Worm (Caenorhabditis elegans) whole organism, L4 larva: Measurements from ENCODE around the gene B0303.14.
A peak's percentile ranks its signal among the peaks of the same experiment; 100 is the strongest.

Source experiments
- F26F4.8 ChIP-seq: fragments of 200-800 bp; sonication (Bioruptor generic); conservative IDR thresholded peaks from 2 replicates; pipeline ENCODE4 v1.3.6; 2022; ENCODE audit warnings: missing genetic modification characterization, missing compliant biosample characterization
- T20F7.1 ChIP-seq: fragments of 200-800 bp; sonication (Bioruptor generic); optimal IDR thresholded peaks from 2 replicates; lab custom pipeline; 2018; ENCODE audit warnings: mild to moderate bottlenecking, missing genetic modification characterization, missing compliant biosample characterization
- aly-2 ChIP-seq: sonication (generic microtip); optimal IDR thresholded peaks from 2 replicates; lab custom pipeline; 2018; ENCODE audit warnings: missing biosample characterization, missing genetic modification characterization
- ceh-28 ChIP-seq: fragments of 150-350 bp; optimal IDR thresholded peaks from 2 replicates; lab custom pipeline; 2014; ENCODE audit warnings: missing biosample characterization, missing genetic modification reagents, missing genetic modification characterization
- ceh-44 ChIP-seq: fragments of 200-800 bp; sonication (Bioruptor generic); IDR thresholded peaks from 2 replicates; pipeline ENCODE4 v1.3.6; 2022; ENCODE audit warnings: missing genetic modification reagents, missing genetic modification characterization, missing compliant biosample characterization
- ceh-62 ChIP-seq: sonication (generic microtip); optimal IDR thresholded peaks from 2 replicates; lab custom pipeline; 2017; ENCODE audit warnings: missing biosample characterization, missing genetic modification characterization
- daf-12 ChIP-seq: fragments of 150-350 bp; optimal IDR thresholded peaks from 2 replicates; lab custom pipeline; 2014; ENCODE audit warnings: missing biosample characterization, missing genetic modification reagents, missing genetic modification characterization
- daf-16 ChIP-seq, 3 experiments: sonication (generic microtip); optimal IDR thresholded peaks; 2 replicates each; lab custom pipeline; 2016 to 2017; ENCODE audit warnings: missing genetic modification characterization in 3 of 3, missing genetic modification reagents in 3 of 3, mild to moderate bottlenecking in 2 of 3, missing compliant biosample characterization in 2 of 3, missing biosample characterization in 1 of 3, moderate library complexity in 1 of 3
- dmd-6 ChIP-seq: fragments of 200-800 bp; sonication (Bioruptor generic); IDR thresholded peaks from 2 replicates; pipeline ENCODE4 v1.3.6; 2022; ENCODE audit warnings: missing genetic modification reagents, missing genetic modification characterization, missing compliant biosample characterization
- dpl-1 ChIP-seq: fragments of 150-350 bp; optimal IDR thresholded peaks from 2 replicates; lab custom pipeline; 2014; ENCODE audit warnings: missing biosample characterization, missing genetic modification reagents, missing genetic modification characterization
- dve-1 ChIP-seq: sonication (generic microtip); optimal IDR thresholded peaks from 2 replicates; lab custom pipeline; 2017; ENCODE audit warnings: antibody characterized with exemption, mild to moderate bottlenecking, missing genetic modification characterization, missing compliant biosample characterization; ENCODE audit not compliant: insufficient read depth
- hlh-11 ChIP-seq: fragments of 200-800 bp; sonication (Bioruptor generic); optimal IDR thresholded peaks from 2 replicates; lab custom pipeline; 2018; ENCODE audit warnings: mild to moderate bottlenecking, missing genetic modification characterization, missing compliant biosample characterization
- hlh-30 ChIP-seq: sonication (generic microtip); optimal IDR thresholded peaks from 2 replicates; lab custom pipeline; 2017; ENCODE audit warnings: antibody characterized with exemption, mild to moderate bottlenecking, missing genetic modification characterization, missing compliant biosample characterization; ENCODE audit not compliant: insufficient read depth
- hmg-1.1 ChIP-seq: fragments of 200-800 bp; sonication (Bioruptor generic); IDR thresholded peaks from 2 replicates; pipeline ENCODE4 v1.3.6; 2022; ENCODE audit warnings: missing genetic modification reagents, missing genetic modification characterization, missing compliant biosample characterization
- jun-1 ChIP-seq: fragments of 150-350 bp; optimal IDR thresholded peaks from 2 replicates; lab custom pipeline; 2014; ENCODE audit warnings: missing biosample characterization, missing genetic modification reagents, missing genetic modification characterization
- lin-15B ChIP-seq: fragments of 150-350 bp; sonication (generic microtip); optimal IDR thresholded peaks from 3 replicates; lab custom pipeline; 2014; ENCODE audit warnings: missing biosample characterization, missing genetic modification characterization
- lin-39 ChIP-seq: fragments of 150-350 bp; optimal IDR thresholded peaks from 2 replicates; lab custom pipeline; 2014; ENCODE audit warnings: missing biosample characterization, missing genetic modification reagents, missing genetic modification characterization
- lir-3 ChIP-seq: sonication (generic microtip); optimal IDR thresholded peaks from 2 replicates; lab custom pipeline; 2016; ENCODE audit warnings: mild to moderate bottlenecking, missing genetic modification characterization, missing compliant biosample characterization
- lsy-2 ChIP-seq, 2 experiments: fragments of 150-350 bp in 1 of 2; sonication (generic microtip) in 1 of 2; optimal IDR thresholded peaks; 2 replicates each; lab custom pipeline; 2014 to 2017; ENCODE audit warnings: missing biosample characterization in 2 of 2, missing genetic modification characterization in 2 of 2
- mdl-1 ChIP-seq, 2 experiments: fragments of 150-350 bp in 1 of 2; sonication (generic microtip) in 1 of 2; optimal IDR thresholded peaks; 2 replicates each; lab custom pipeline; 2014 to 2017; ENCODE audit warnings: missing biosample characterization in 2 of 2, missing genetic modification characterization in 2 of 2
- mep-1 ChIP-seq: fragments of 150-350 bp; sonication (generic microtip); optimal IDR thresholded peaks from 3 replicates; lab custom pipeline; 2014; ENCODE audit warnings: missing biosample characterization, missing genetic modification characterization
- mes-2 ChIP-seq: sonication (generic microtip); optimal IDR thresholded peaks from 2 replicates; lab custom pipeline; 2016; ENCODE audit warnings: missing genotype, mild to moderate bottlenecking, missing genetic modification characterization, missing compliant biosample characterization; ENCODE audit not compliant: poor library complexity, severe bottlenecking
- mxl-2 ChIP-seq: fragments of 200-800 bp; sonication (Bioruptor generic); conservative IDR thresholded peaks from 2 replicates; pipeline ENCODE4 v1.3.6; 2022; ENCODE audit warnings: missing genetic modification reagents, missing genetic modification characterization, missing compliant biosample characterization
- nhr-10 ChIP-seq: fragments of 150-350 bp; optimal IDR thresholded peaks from 2 replicates; lab custom pipeline; 2014; ENCODE audit warnings: missing biosample characterization, missing genetic modification characterization
- nhr-102 ChIP-seq: sonication (generic microtip); optimal IDR thresholded peaks from 2 replicates; lab custom pipeline; 2016; ENCODE audit warnings: mild to moderate bottlenecking, missing genetic modification characterization, moderate library complexity, missing compliant biosample characterization
- nhr-111 ChIP-seq: fragments of 200-800 bp; sonication (Bioruptor generic); optimal IDR thresholded peaks from 2 replicates; lab custom pipeline; 2018; ENCODE audit warnings: mild to moderate bottlenecking, missing genetic modification characterization, missing compliant biosample characterization
- nhr-237 ChIP-seq: sonication (generic microtip); optimal IDR thresholded peaks from 2 replicates; lab custom pipeline; 2017; ENCODE audit warnings: missing biosample characterization, missing genetic modification characterization
- nhr-28 ChIP-seq: fragments of 150-350 bp; optimal IDR thresholded peaks from 2 replicates; lab custom pipeline; 2014; ENCODE audit warnings: missing biosample characterization, missing genetic modification characterization
- nhr-48 ChIP-seq: sonication (generic microtip); optimal IDR thresholded peaks from 2 replicates; lab custom pipeline; 2016; ENCODE audit warnings: mild to moderate bottlenecking, missing genetic modification characterization, missing compliant biosample characterization
- nhr-6 ChIP-seq: fragments of 150-350 bp; optimal IDR thresholded peaks from 2 replicates; lab custom pipeline; 2014; ENCODE audit warnings: missing biosample characterization, missing genetic modification characterization
- nhr-77 ChIP-seq: fragments of 150-350 bp; optimal IDR thresholded peaks from 2 replicates; lab custom pipeline; 2014; ENCODE audit warnings: missing biosample characterization, missing genetic modification characterization
- php-3 ChIP-seq: fragments of 200-800 bp; sonication (Bioruptor generic); IDR thresholded peaks from 2 replicates; pipeline ENCODE4 v1.3.6; 2022; ENCODE audit warnings: missing genetic modification reagents, missing genetic modification characterization, missing compliant biosample characterization
- pqm-1 ChIP-seq: sonication (generic microtip); optimal IDR thresholded peaks from 2 replicates; lab custom pipeline; 2017; ENCODE audit warnings: missing biosample characterization, missing genetic modification characterization
- skn-1 ChIP-seq: fragments of 150-350 bp; optimal IDR thresholded peaks from 2 replicates; lab custom pipeline; 2014; ENCODE audit warnings: missing biosample characterization, missing genetic modification characterization
- snpc-4 ChIP-seq: fragments of 150-350 bp; optimal IDR thresholded peaks from 2 replicates; lab custom pipeline; 2014; ENCODE audit warnings: missing biosample characterization, missing genetic modification characterization
- spr-3 ChIP-seq: fragments of 200-800 bp; sonication (Bioruptor generic); optimal IDR thresholded peaks from 2 replicates; lab custom pipeline; 2018; ENCODE audit warnings: mild to moderate bottlenecking, missing genetic modification characterization, missing compliant biosample characterization
- unc-62 ChIP-seq, 3 experiments: fragments of 150-350 bp in 1 of 3; sonication (generic microtip); optimal IDR thresholded peaks in 2 of 3; peaks in 1 of 3; 1 replicate in 1 of 3; 2 replicates in 2 of 3; lab custom pipeline; 2014 to 2017; ENCODE audit warnings: missing biosample characterization in 3 of 3, missing genetic modification characterization in 3 of 3, missing genetic modification reagents in 3 of 3, missing genotype in 1 of 3
- zag-1 ChIP-seq: fragments of 150-350 bp; optimal IDR thresholded peaks from 2 replicates; lab custom pipeline; 2014; ENCODE audit warnings: missing biosample characterization, missing genetic modification characterization
- zfp-3 ChIP-seq: fragments of 200-800 bp; sonication (Bioruptor generic); conservative IDR thresholded peaks from 2 replicates; pipeline ENCODE4 v1.3.6; 2022; ENCODE audit warnings: missing genetic modification reagents, missing genetic modification characterization, missing compliant biosample characterization
- zip-2 ChIP-seq: fragments of 150-350 bp; optimal IDR thresholded peaks from 2 replicates; lab custom pipeline; 2014; ENCODE audit warnings: missing biosample characterization, missing genetic modification characterization
- ztf-7 ChIP-seq: fragments of 150-350 bp; optimal IDR thresholded peaks from 2 replicates; lab custom pipeline; 2014; ENCODE audit warnings: missing biosample characterization, missing genetic modification characterization

The B0303.14 gene

ce11 chrIII:8749487-8749886 is 33.5 kb upstream of the B0303.14 start, which contains the start of gene sma-2 (continued):
- TF ChIP-seq nhr-10 (tag; lab: Kevin White, UChicago) (peak; percentile 42), T20F7.1 (GFP tag; lab: Kevin White, UChicago) (peak; percentile 75), dpl-1 (GFP tag; lab: Kevin White, UChicago) (peak; percentile 39), ceh-28 (tag; lab: Kevin White, UChicago) (no peak), jun-1 (tag; lab: Kevin White, UChicago) (no peak), unc-62 (GFP tag; optimal IDR thresholded peaks at IDR 0.05 in 1 of 2; lab: Kevin White, UChicago) (peak in 1 of 2 experiments; percentile 14), unc-62 (tag; optimal IDR thresholded peaks at IDR 0.05; lab: Kevin White, UChicago) (no peak), nhr-111 (GFP tag; lab: Kevin White, UChicago) (no peak), mdl-1 (tag; optimal IDR thresholded peaks at IDR 0.05; lab: Kevin White, UChicago) (peak in 1 of 2 experiments; percentile 68), lin-15B (tag; lab: Kevin White, UChicago) (no peak), ceh-44 (GFP tag; lab: Robert Waterston, UW) (no peak), zfp-3 (no peak), daf-12 (tag; lab: Kevin White, UChicago) (no peak), lin-39 (tag; lab: Kevin White, UChicago) (no peak), skn-1 (tag; lab: Kevin White, UChicago) (no peak), hmg-1.1 (GFP tag; lab: Robert Waterston, UW) (peak; percentile 59), lsy-2 (tag; optimal IDR thresholded peaks at IDR 0.05; lab: Kevin White, UChicago) (peak in 1 of 2 experiments; percentile 54), spr-3 (GFP tag; lab: Kevin White, UChicago) (no peak)

ce11 chrIII:8748620-8749019 is 32.6 kb upstream of the B0303.14 start:
- TF ChIP-seq ceh-28 (tag; lab: Kevin White, UChicago) (no peak), lir-3 (no peak), daf-16 (GFP tag; optimal IDR thresholded peaks at IDR 0.05; lab: Kevin White, UChicago) (no peak), daf-16 (tag; optimal IDR thresholded peaks at IDR 0.05; lab: Kevin White, UChicago) (peak; percentile 67), nhr-77 (tag; lab: Kevin White, UChicago) (peak; percentile 48), lsy-2 (tag; optimal IDR thresholded peaks at IDR 0.05; lab: Kevin White, UChicago) (peak in 1 of 2 experiments; percentile 29), ceh-62 (tag; lab: Kevin White, UChicago) (no peak), php-3 (GFP tag; lab: Robert Waterston, UW) (peak; percentile 93), aly-2 (tag; lab: Kevin White, UChicago) (no peak), hlh-11 (peak; percentile 78), ceh-44 (GFP tag; lab: Robert Waterston, UW) (no peak), zag-1 (tag; lab: Kevin White, UChicago) (no peak), mep-1 (tag; lab: Kevin White, UChicago) (peak; percentile 37), dve-1 (tag; lab: Kevin White, UChicago) (peak; percentile 83), F26F4.8 (GFP tag; lab: Robert Waterston, UW) (no peak), nhr-28 (peak; percentile 70), ztf-7 (tag; lab: Kevin White, UChicago) (no peak), dmd-6 (peak; percentile 71), mxl-2 (GFP tag; lab: Robert Waterston, UW) (no peak), nhr-48 (tag; lab: Kevin White, UChicago) (peak; percentile 24), nhr-6 (tag; lab: Kevin White, UChicago) (peak; percentile 11), snpc-4 (tag; lab: Kevin White, UChicago) (no peak), zip-2 (tag; lab: Kevin White, UChicago) (no peak), mes-2 (tag; lab: Kevin White, UChicago) (no peak), nhr-102 (tag; lab: Kevin White, UChicago) (no peak), mdl-1 (tag; optimal IDR thresholded peaks at IDR 0.05; lab: Kevin White, UChicago) (peak in 1 of 2 experiments; percentile 43), hlh-30 (tag; lab: Kevin White, UChicago) (peak; percentile 2), lin-39 (tag; lab: Kevin White, UChicago) (no peak), nhr-111 (GFP tag; lab: Kevin White, UChicago) (no peak), dpl-1 (GFP tag; lab: Kevin White, UChicago) (no peak), nhr-237 (no peak), pqm-1 (tag; lab: Kevin White, UChicago) (peak; percentile 92)
